Fruit fly (Drosophila melanogaster) whole organism, pupa: ENCODE results near the gene CG11151.

Experiments used
- CG10348 ChIP-seq: fragments of 200-800 bp; sonication (Bioruptor generic); IDR thresholded peaks from 2 replicates; pipeline ENCODE4 v1.3.6; 2022; ENCODE audit warnings: missing biosample characterization, missing genetic modification characterization
- CG12605 ChIP-seq: fragments of 200-800 bp; sonication (Bioruptor generic); IDR thresholded peaks from 2 replicates; pipeline ENCODE4 v1.3.6; 2022; ENCODE audit warnings: missing biosample characterization, missing genetic modification characterization
- CG13204 ChIP-seq: fragments of 200-800 bp; sonication (Bioruptor generic); optimal IDR thresholded peaks from 2 replicates; lab custom pipeline; 2018; ENCODE audit warnings: missing biosample characterization, mild to moderate bottlenecking, missing genetic modification characterization, moderate library complexity
- CG14655 ChIP-seq: fragments of 200-800 bp; sonication (Bioruptor generic); optimal IDR thresholded peaks from 3 replicates; lab custom pipeline; 2017; ENCODE audit warnings: mild to moderate bottlenecking, missing biosample characterization, missing genetic modification reagents, missing genetic modification characterization
- CG15710 ChIP-seq: fragments of 200-800 bp; sonication (Bioruptor generic); optimal IDR thresholded peaks from 2 replicates; lab custom pipeline; 2018; ENCODE audit warnings: missing biosample characterization, mild to moderate bottlenecking, missing genetic modification characterization, moderate library complexity
- CG17806 ChIP-seq: fragments of 200-800 bp; sonication (Bioruptor generic); optimal IDR thresholded peaks from 2 replicates; lab custom pipeline; 2018; ENCODE audit warnings: missing biosample characterization, mild to moderate bottlenecking, missing genetic modification characterization, moderate library complexity
- CG32121 ChIP-seq: fragments of 200-800 bp; sonication (Bioruptor generic); IDR thresholded peaks from 2 replicates; pipeline ENCODE4 v1.3.6; 2022; ENCODE audit warnings: missing biosample characterization, missing genetic modification characterization
- CG34367 ChIP-seq: fragments of 200-800 bp; sonication (Bioruptor generic); optimal IDR thresholded peaks from 2 replicates; lab custom pipeline; 2018; ENCODE audit warnings: missing biosample characterization, mild to moderate bottlenecking, missing genetic modification characterization
- CG4496 ChIP-seq: fragments of 200-800 bp; sonication (Bioruptor generic); IDR thresholded peaks from 3 replicates; pipeline ENCODE4 v1.3.6; 2022; ENCODE audit warnings: missing biosample characterization, missing genetic modification characterization
- CG8159 ChIP-seq: fragments of 200-800 bp; sonication (Bioruptor generic); optimal IDR thresholded peaks from 3 replicates; lab custom pipeline; 2018; ENCODE audit warnings: missing biosample characterization, mild to moderate bottlenecking, missing genetic modification characterization, moderate library complexity
- CG8301 ChIP-seq: fragments of 200-800 bp; sonication (Bioruptor generic); optimal IDR thresholded peaks from 2 replicates; lab custom pipeline; 2018; ENCODE audit warnings: missing biosample characterization, mild to moderate bottlenecking, missing genetic modification characterization
- CG9948 ChIP-seq: fragments of 200-800 bp; sonication (Bioruptor generic); optimal IDR thresholded peaks from 2 replicates; lab custom pipeline; 2018; ENCODE audit warnings: missing biosample characterization, mild to moderate bottlenecking, missing genetic modification characterization, moderate library complexity
- D1 ChIP-seq: fragments of 200-800 bp; sonication (Bioruptor generic); optimal IDR thresholded peaks from 2 replicates; lab custom pipeline; 2018; ENCODE audit warnings: missing biosample characterization, mild to moderate bottlenecking, missing genetic modification characterization, moderate library complexity
- EcR ChIP-seq: fragments of 200-800 bp; sonication (Bioruptor generic); optimal IDR thresholded peaks from 3 replicates; lab custom pipeline; 2019; ENCODE audit warnings: missing biosample characterization, missing genetic modification characterization, mild to moderate bottlenecking, moderate library complexity, missing genetic modification reagents
- Ets98B ChIP-seq: fragments of 200-800 bp; sonication (Bioruptor generic); IDR thresholded peaks from 2 replicates; pipeline ENCODE4 v1.3.6; 2022; ENCODE audit warnings: missing biosample characterization, missing genetic modification characterization
- Pif1A ChIP-seq: fragments of 200-800 bp; sonication (Bioruptor generic); optimal IDR thresholded peaks from 3 replicates; lab custom pipeline; 2016; ENCODE audit warnings: missing biosample characterization, missing genetic modification characterization
- Pif1B ChIP-seq: fragments of 200-800 bp; sonication (Bioruptor generic); optimal IDR thresholded peaks from 3 replicates; lab custom pipeline; 2016; ENCODE audit warnings: missing biosample characterization, missing genetic modification characterization
- Snoo ChIP-seq: fragments of 200-800 bp; sonication (Bioruptor generic); optimal IDR thresholded peaks from 3 replicates; lab custom pipeline; 2017; ENCODE audit warnings: missing biosample characterization, mild to moderate bottlenecking, missing genetic modification characterization, inconsistent platforms
- fd96Ca ChIP-seq: fragments of 200-800 bp; sonication (Bioruptor generic); IDR thresholded peaks from 3 replicates; pipeline ENCODE4 v1.3.6; 2022; ENCODE audit warnings: missing biosample characterization, missing genetic modification characterization
- gl ChIP-seq: fragments of 200-800 bp; sonication (Bioruptor generic); optimal IDR thresholded peaks from 2 replicates; lab custom pipeline; 2018; ENCODE audit warnings: missing biosample characterization, mild to moderate bottlenecking, missing genetic modification characterization
- rn ChIP-seq: fragments of 200-800 bp; sonication (Bioruptor generic); IDR thresholded peaks from 2 replicates; pipeline ENCODE4 v1.3.6; 2022; ENCODE audit warnings: missing biosample characterization, missing genetic modification characterization

Gene CG11151

dm6 chrX:13749873-13750241 lies 10.3 kb downstream of the CG11151 start:
- TF ChIP-seq CG12605 (GFP tag; lab: Robert Waterston, UW): no peak
- 0 out of 2 replicates have a peak, but pooled peaks have one; percentile 18 for TF ChIP-seq Ets98B (GFP tag; lab: Robert Waterston, UW)

DNA sequence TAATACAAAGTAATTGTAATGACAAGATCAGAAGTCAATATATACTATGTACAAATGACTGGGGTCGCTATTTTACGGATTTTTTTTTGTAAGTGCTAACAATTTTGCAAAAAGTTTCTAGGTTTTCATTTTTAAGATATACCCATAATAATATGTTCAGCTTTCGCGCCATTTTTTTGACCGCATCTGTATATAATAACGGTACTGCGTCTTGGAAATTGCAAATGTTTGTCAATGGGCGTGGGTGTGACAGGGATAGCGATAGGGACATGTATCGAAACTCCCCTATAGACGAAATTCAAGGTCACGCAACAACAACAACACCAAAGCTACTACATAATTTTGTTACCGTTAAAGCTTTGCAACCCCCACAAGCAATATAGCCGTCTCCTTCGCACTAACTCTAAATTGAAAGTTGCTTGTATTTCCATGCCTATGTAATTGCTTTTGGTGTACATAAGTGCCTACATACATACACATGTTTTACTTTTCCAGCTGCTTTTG lies 13.1 kb downstream of the CG11151 start:
- TF ChIP-seq CG4496: no peak
- no peak for TF ChIP-seq fd96Ca (GFP tag; lab: Robert Waterston, UW)
- no peak for TF ChIP-seq CG15710 (tag; lab: Kevin White, UChicago)
- no peak for TF ChIP-seq CG9948
- no peak for TF ChIP-seq CG8159
- TF ChIP-seq CG32121 (GFP tag; lab: Robert Waterston, UW): no peak
- no peak for TF ChIP-seq Snoo (tag; lab: Kevin White, UChicago)
- TF ChIP-seq gl (tag; lab: Kevin White, UChicago): no peak
- TF ChIP-seq CG12605 (GFP tag; lab: Robert Waterston, UW): no peak
- TF ChIP-seq rn: no peak
- TF ChIP-seq D1 (tag; lab: Kevin White, UChicago): no peak

dm6 chrX:13753101-13753758 lies 13.7 kb downstream of the CG11151 start:
- no peak for TF ChIP-seq Pif1B (GFP tag; lab: Kevin White, UChicago)
- peak; percentile 2 for TF ChIP-seq Pif1A (GFP tag; lab: Kevin White, UChicago)

DNA sequence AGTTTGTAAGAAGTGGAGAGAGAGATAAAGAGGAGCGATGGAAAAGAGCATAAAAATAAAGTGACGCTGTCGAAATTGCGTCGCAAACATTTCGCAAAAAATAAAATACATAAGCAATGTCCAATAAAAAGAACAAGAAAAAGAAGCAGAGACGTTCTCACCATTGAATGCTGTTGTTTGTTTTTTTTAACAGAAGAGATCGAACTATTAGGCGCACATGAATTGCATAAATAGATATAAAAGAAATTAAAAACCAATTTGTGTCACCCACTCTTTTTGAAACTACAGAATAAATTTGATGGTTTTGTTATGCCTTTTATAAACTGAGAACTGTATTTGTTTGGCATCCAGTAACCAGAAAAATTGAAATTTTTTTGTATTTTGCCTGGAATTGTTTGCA lies 14.2 kb downstream of the CG11151 start:
- no peak for TF ChIP-seq fd96Ca (GFP tag; lab: Robert Waterston, UW)
- TF ChIP-seq CG4496: no peak
- no peak for TF ChIP-seq CG15710 (tag; lab: Kevin White, UChicago)
- TF ChIP-seq CG8159: no peak
- no peak for TF ChIP-seq CG14655 (GFP tag; lab: Kevin White, UChicago)
- TF ChIP-seq CG32121 (GFP tag; lab: Robert Waterston, UW): no peak
- no peak for TF ChIP-seq Pif1A (GFP tag; lab: Kevin White, UChicago)

- no peak for TF ChIP-seq rn
- peak; percentile 55 for TF ChIP-seq CG15710 (tag; lab: Kevin White, UChicago)
- no peak; the same call in 1 of the 2 replicates for TF ChIP-seq CG32121 (GFP tag; lab: Robert Waterston, UW)
- TF ChIP-seq CG12605 (GFP tag; lab: Robert Waterston, UW): peak; percentile 85
- peak; percentile 55 for TF ChIP-seq CG34367 (tag; lab: Kevin White, UChicago)
- TF ChIP-seq CG9948: peak; percentile 13
- TF ChIP-seq CG8159: peak; percentile 29
- peak; percentile 53; the same call in 2 of the 3 replicates for TF ChIP-seq fd96Ca (GFP tag; lab: Robert Waterston, UW)
- TF ChIP-seq Snoo (tag; lab: Kevin White, UChicago): peak; percentile 34
- TF ChIP-seq Pif1B (GFP tag; lab: Kevin White, UChicago): no peak
- peak; percentile 17 for TF ChIP-seq CG17806 (tag; lab: Kevin White, UChicago)
- peak; percentile 73 for TF ChIP-seq gl (tag; lab: Kevin White, UChicago)
- TF ChIP-seq EcR (GFP tag; lab: Kevin White, UChicago): no peak
- peak; percentile 25 for TF ChIP-seq Pif1A (GFP tag; lab: Kevin White, UChicago)
- TF ChIP-seq D1 (tag; lab: Kevin White, UChicago): no peak
- TF ChIP-seq CG14655 (GFP tag; lab: Kevin White, UChicago): peak; percentile 46
- peak; percentile 44 for TF ChIP-seq CG13204
- TF ChIP-seq CG8301 (tag; lab: Kevin White, UChicago): peak; percentile 49
- peak; percentile 76; the same call in 1 of the 3 replicates for TF ChIP-seq CG4496
- TF ChIP-seq Ets98B (GFP tag; lab: Robert Waterston, UW): peak; percentile 63; the same call in 1 of the 2 replicates
- TF ChIP-seq CG10348 (GFP tag; lab: Robert Waterston, UW): no peak
Measured at dm6 chrX:13754476-13754875, 14.9 kb downstream of the CG11151 start.

- TF ChIP-seq CG32121 (GFP tag; lab: Robert Waterston, UW) (peak; percentile 42; the same call in 1 of the 2 replicates), CG8301 (tag; lab: Kevin White, UChicago) (peak; percentile 16), rn (0 out of 2 replicates have a peak, but pooled peaks have one; percentile 19), CG17806 (tag; lab: Kevin White, UChicago) (peak; percentile 27), CG15710 (tag; lab: Kevin White, UChicago) (peak; percentile 43), gl (tag; lab: Kevin White, UChicago) (peak; percentile 83), CG10348 (GFP tag; lab: Robert Waterston, UW) (no peak), Pif1A (GFP tag; lab: Kevin White, UChicago) (peak; percentile 80), EcR (GFP tag; lab: Kevin White, UChicago) (peak; percentile 78), CG13204 (peak; percentile 48), CG9948 (peak; percentile 38), fd96Ca (GFP tag; lab: Robert Waterston, UW) (peak; percentile 34; the same call in 1 of the 3 replicates), Ets98B (GFP tag; lab: Robert Waterston, UW) (peak; percentile 28; the same call in 1 of the 2 replicates), CG12605 (GFP tag; lab: Robert Waterston, UW) (peak; percentile 40; the same call in 1 of the 2 replicates), CG14655 (GFP tag; lab: Kevin White, UChicago) (peak; percentile 64), CG8159 (peak; percentile 56), Pif1B (GFP tag; lab: Kevin White, UChicago) (peak; percentile 34), D1 (tag; lab: Kevin White, UChicago) (peak; percentile 42), CG4496 (peak; percentile 67; the same call in 2 of the 3 replicates), CG34367 (tag; lab: Kevin White, UChicago) (peak; percentile 74), Snoo (tag; lab: Kevin White, UChicago) (no peak)
- TF ChIP-seq, all 21 proteins: peak for 19
Measured at dm6 chrX:13755152-13755557, 15.6 kb downstream of the CG11151 start, which contains the start of gene Pdcd4. Pdcd4 (minus strand) TSS chrX:13755406.
